Fruit fly (Drosophila melanogaster): ENCODE measurements around the gene CG14853.

- TF ChIP-seq Hr96 (GFP tag; optimal IDR thresholded peaks at IDR 0.05) (no peak), Mnt (GFP tag; optimal IDR thresholded peaks at IDR 0.05) (no peak), CG5204 (GFP tag; optimal IDR thresholded peaks at IDR 0.05) (no peak), CG11617 (GFP tag; optimal IDR thresholded peaks at IDR 0.05) (no peak), cnc (optimal IDR thresholded peaks at IDR 0.05) (no peak), CG1620 (GFP tag; optimal IDR thresholded peaks at IDR 0.05) (no peak), toe (GFP tag; optimal IDR thresholded peaks at IDR 0.05) (no peak), CG7045 (GFP tag; optimal IDR thresholded peaks at IDR 0.05) (no peak), CG14711 (tag; optimal IDR thresholded peaks at IDR 0.05) (no peak), tj (GFP tag; optimal IDR thresholded peaks at IDR 0.05) (no peak), kay (GFP tag; ENCODE audit: borderline replicate concordance) (no peak), Clk (GFP tag; optimal IDR thresholded peaks at IDR 0.05) (no peak)
These were observed 20.0 kb upstream of the CG14853 start for dm6 chr3R:14589483-14589882.
